Fruit fly (Drosophila melanogaster): ENCODE data around the gene CG15337.

The CG15337 gene

dm6 chrX:8205625-8206252, 45.9 kb downstream of the CG15337 start:
- TF ChIP-seq noc (tag; optimal IDR thresholded peaks at IDR 0.05), result no peak

dm6 chrX:8206561-8206960, 46.7 kb downstream of the CG15337 start:
- no peak for TF ChIP-seq noc (tag; optimal IDR thresholded peaks at IDR 0.05)

dm6 chrX:8207054-8207453, 47.2 kb downstream of the CG15337 start:
- no peak for TF ChIP-seq noc (tag; optimal IDR thresholded peaks at IDR 0.05)

dm6 chrX:8210632-8211031, 50.8 kb downstream of the CG15337 start:
- TF ChIP-seq noc (tag; optimal IDR thresholded peaks at IDR 0.05), result no peak

Measured in whole organism, larva.